Worm (Caenorhabditis elegans) whole organism, young adult: ENCODE data around the gene dpy-26.
"Not testable (repeated sequence)": the region's sequence is repeated elsewhere in the genome, so short reads cannot be mapped to it uniquely, and the experiment has no call there.

Source experiments
- B0261.1 ChIP-seq: sonication (generic microtip); optimal IDR thresholded peaks from 2 replicates; lab custom pipeline; 2016; ENCODE audit warnings: mild to moderate bottlenecking, missing genetic modification characterization, moderate library complexity, missing compliant biosample characterization
- C06A6.2 ChIP-seq: fragments of 200-800 bp; sonication (Bioruptor generic); conservative IDR thresholded peaks from 2 replicates; pipeline ENCODE4 v1.3.6; 2022; ENCODE audit warnings: missing genetic modification characterization, missing compliant biosample characterization
- C17E4.6 ChIP-seq: fragments of 200-800 bp; sonication (Bioruptor generic); IDR thresholded peaks from 2 replicates; pipeline ENCODE4 v1.3.6; 2022; ENCODE audit warnings: missing genetic modification reagents, missing genetic modification characterization, missing compliant biosample characterization
- F10E7.11 ChIP-seq: sonication (generic microtip); optimal IDR thresholded peaks from 2 replicates; lab custom pipeline; 2017; ENCODE audit warnings: mild to moderate bottlenecking, missing genetic modification characterization, moderate library complexity, missing compliant biosample characterization
- F57A8.1 ChIP-seq: fragments of 200-800 bp; sonication (Bioruptor generic); optimal IDR thresholded peaks from 2 replicates; lab custom pipeline; 2018; ENCODE audit warnings: mild to moderate bottlenecking, missing genetic modification characterization, moderate library complexity, missing compliant biosample characterization
- Y79H2A.3 ChIP-seq: fragments of 200-800 bp; sonication (Bioruptor generic); conservative IDR thresholded peaks from 2 replicates; pipeline ENCODE4 v1.3.6; 2022; ENCODE audit warnings: missing genetic modification reagents, missing genetic modification characterization, missing compliant biosample characterization
- ama-1 ChIP-seq, 3 experiments: fragments of 150-350 bp in 1 of 3; sonication (generic microtip) in 2 of 3; optimal IDR thresholded peaks; 2 replicates each; lab custom pipeline; 2014 to 2018; ENCODE audit warnings: missing biosample characterization in 2 of 3, missing genetic modification characterization in 2 of 3, missing genetic modification reagents in 2 of 3
- aptf-3 ChIP-seq: fragments of 200-800 bp; sonication (Bioruptor generic); IDR thresholded peaks from 2 replicates; pipeline ENCODE4 v1.3.6; 2022; ENCODE audit warnings: missing genetic modification characterization, missing compliant biosample characterization
- attf-5 ChIP-seq: fragments of 200-800 bp; sonication (Bioruptor generic); optimal IDR thresholded peaks from 2 replicates; lab custom pipeline; 2018; ENCODE audit warnings: mild to moderate bottlenecking, missing genetic modification characterization, missing compliant biosample characterization
- attf-6 ChIP-seq: fragments of 200-800 bp; sonication (Bioruptor generic); IDR thresholded peaks from 2 replicates; pipeline ENCODE4 v1.3.6; 2022; ENCODE audit warnings: missing genetic modification reagents, missing genetic modification characterization, missing compliant biosample characterization
- egl-18 ChIP-seq: fragments of 200-800 bp; sonication (Bioruptor generic); IDR thresholded peaks from 2 replicates; pipeline ENCODE4 v1.3.6; 2022; ENCODE audit warnings: missing genetic modification reagents, missing genetic modification characterization, missing compliant biosample characterization
- egrh-3 ChIP-seq: fragments of 200-800 bp; sonication (Bioruptor generic); IDR thresholded peaks from 2 replicates; pipeline ENCODE4 v1.3.6; 2022; ENCODE audit warnings: missing genetic modification reagents, missing genetic modification characterization, missing compliant biosample characterization
- hlh-12 ChIP-seq: sonication (generic microtip); optimal IDR thresholded peaks from 2 replicates; lab custom pipeline; 2016; ENCODE audit warnings: missing genetic modification characterization, missing compliant biosample characterization
- hlh-26 ChIP-seq: fragments of 200-800 bp; sonication (Bioruptor generic); conservative IDR thresholded peaks from 2 replicates; pipeline ENCODE4 v1.3.6; 2022; ENCODE audit warnings: missing genetic modification reagents, missing genetic modification characterization, missing compliant biosample characterization
- let-526 ChIP-seq: fragments of 200-800 bp; sonication (Bioruptor generic); IDR thresholded peaks from 2 replicates; pipeline ENCODE4 v1.3.6; 2022; ENCODE audit warnings: missing genetic modification reagents, missing genetic modification characterization, missing compliant biosample characterization
- lin-40 ChIP-seq: sonication (generic microtip); optimal IDR thresholded peaks from 2 replicates; lab custom pipeline; 2016; ENCODE audit warnings: missing genetic modification characterization, mild to moderate bottlenecking, missing compliant biosample characterization, missing genotype, missing genetic modification reagents
- lir-1 ChIP-seq: fragments of 200-800 bp; sonication (Bioruptor generic); conservative IDR thresholded peaks from 2 replicates; pipeline ENCODE4 v1.3.6; 2022; ENCODE audit warnings: missing genetic modification reagents, missing genetic modification characterization, missing compliant biosample characterization
- mcd-1 ChIP-seq: fragments of 200-800 bp; sonication (Bioruptor generic); IDR thresholded peaks from 2 replicates; pipeline ENCODE4 v1.3.6; 2022; ENCODE audit warnings: missing genetic modification reagents, missing genetic modification characterization, missing compliant biosample characterization
- mxl-1 ChIP-seq: sonication (generic microtip); optimal IDR thresholded peaks from 2 replicates; lab custom pipeline; 2016; ENCODE audit warnings: missing genetic modification characterization, missing compliant biosample characterization
- nhr-179 ChIP-seq: sonication (generic microtip); optimal IDR thresholded peaks from 2 replicates; lab custom pipeline; 2016; ENCODE audit warnings: mild to moderate bottlenecking, missing genetic modification characterization, missing compliant biosample characterization
- nhr-27 ChIP-seq: fragments of 200-800 bp; sonication (Bioruptor generic); optimal IDR thresholded peaks from 2 replicates; lab custom pipeline; 2018; ENCODE audit warnings: mild to moderate bottlenecking, missing genetic modification characterization, moderate library complexity, missing compliant biosample characterization
- rec-8 ChIP-seq, 2 experiments: sonication (generic microtip); optimal IDR thresholded peaks; 2 replicates each; lab custom pipeline; 2016; ENCODE audit warnings: mild to moderate bottlenecking in 2 of 2, missing genetic modification characterization in 2 of 2, missing genetic modification reagents in 2 of 2, missing genotype in 2 of 2, missing biosample characterization in 1 of 2, missing compliant biosample characterization in 1 of 2, moderate library complexity in 1 of 2
- rpc-1 ChIP-seq, 2 experiments: fragments of 150-350 bp in 1 of 2; sonication (generic microtip) in 1 of 2; optimal IDR thresholded peaks; 2 replicates each; lab custom pipeline; 2014 to 2018; ENCODE audit warnings: missing biosample characterization in 1 of 2, missing genetic modification characterization in 1 of 2, missing genetic modification reagents in 1 of 2, missing genotype in 1 of 2
- sea-2 ChIP-seq: fragments of 200-800 bp; sonication (Bioruptor generic); IDR thresholded peaks from 2 replicates; pipeline ENCODE4 v1.3.6; 2022; ENCODE audit warnings: missing genetic modification characterization, missing compliant biosample characterization
- snpc-1.3 ChIP-seq: sonication (generic microtip); optimal IDR thresholded peaks from 2 replicates; lab custom pipeline; 2017; ENCODE audit warnings: missing genetic modification characterization, mild to moderate bottlenecking, missing compliant biosample characterization, antibody characterized with exemption, moderate library complexity, missing genotype, missing genetic modification reagents; ENCODE audit not compliant: insufficient read depth
- sptf-2 ChIP-seq: fragments of 200-800 bp; sonication (Bioruptor generic); optimal IDR thresholded peaks from 2 replicates; lab custom pipeline; 2018; ENCODE audit warnings: mild to moderate bottlenecking, missing genetic modification characterization, missing compliant biosample characterization
- tlf-1 ChIP-seq: fragments of 200-800 bp; sonication (Bioruptor generic); optimal IDR thresholded peaks from 2 replicates; lab custom pipeline; 2018; ENCODE audit warnings: mild to moderate bottlenecking, missing genetic modification characterization, missing compliant biosample characterization
- unc-130 ChIP-seq: sonication (generic microtip); optimal IDR thresholded peaks from 2 replicates; lab custom pipeline; 2016; ENCODE audit warnings: missing genetic modification reagents, missing genetic modification characterization, missing compliant biosample characterization
- ztf-26 ChIP-seq: sonication (generic microtip); optimal IDR thresholded peaks from 2 replicates; lab custom pipeline; 2017; ENCODE audit warnings: missing genetic modification characterization, missing compliant biosample characterization
- ztf-6 ChIP-seq: fragments of 200-800 bp; sonication (Bioruptor generic); IDR thresholded peaks from 2 replicates; pipeline ENCODE4 v1.3.6; 2022; ENCODE audit warnings: missing genetic modification reagents, missing genetic modification characterization, missing compliant biosample characterization

The dpy-26 gene

ce11 chrIV:12490491-12490890 lies 39.4 kb upstream of the dpy-26 start, which contains the start of gene him-6 (continued):
- TF ChIP-seq unc-130, result no peak
- no peak for TF ChIP-seq sptf-2

- no peak for TF ChIP-seq egl-18 (GFP tag; lab: Robert Waterston, UW)
- no peak for TF ChIP-seq ama-1 (optimal IDR thresholded peaks at IDR 0.05; lab: Kevin White, UChicago)
- no peak for TF ChIP-seq ama-1 (GFP tag; optimal IDR thresholded peaks at IDR 0.05; lab: Kevin White, UChicago)
- TF ChIP-seq egrh-3, result no peak
- TF ChIP-seq rpc-1 (optimal IDR thresholded peaks at IDR 0.05; lab: Kevin White, UChicago), result no peak
- no peak for TF ChIP-seq rpc-1 (tag; optimal IDR thresholded peaks at IDR 0.05; lab: Kevin White, UChicago)
- TF ChIP-seq mcd-1, result no peak
- TF ChIP-seq Y79H2A.3 (GFP tag; lab: Robert Waterston, UW), result no peak
- TF ChIP-seq F57A8.1 (GFP tag; lab: Kevin White, UChicago), result no peak
- no peak for TF ChIP-seq hlh-26
- TF ChIP-seq hlh-12 (tag; lab: Kevin White, UChicago), result no peak
- no peak for TF ChIP-seq F10E7.11 (tag; lab: Kevin White, UChicago)
- no peak for TF ChIP-seq let-526 (GFP tag; lab: Robert Waterston, UW)
- no peak for TF ChIP-seq B0261.1 (tag; lab: Kevin White, UChicago)
- no peak for TF ChIP-seq C17E4.6 (GFP tag; lab: Robert Waterston, UW)
- TF ChIP-seq attf-6 (GFP tag; lab: Robert Waterston, UW), result no peak
Measured at ce11 chrIV:12487194-12487593, 36.1 kb upstream of the dpy-26 start, which contains the start of gene sru-26. Gene sru-26 (plus strand): TSS chrIV:12487494.

DNA sequence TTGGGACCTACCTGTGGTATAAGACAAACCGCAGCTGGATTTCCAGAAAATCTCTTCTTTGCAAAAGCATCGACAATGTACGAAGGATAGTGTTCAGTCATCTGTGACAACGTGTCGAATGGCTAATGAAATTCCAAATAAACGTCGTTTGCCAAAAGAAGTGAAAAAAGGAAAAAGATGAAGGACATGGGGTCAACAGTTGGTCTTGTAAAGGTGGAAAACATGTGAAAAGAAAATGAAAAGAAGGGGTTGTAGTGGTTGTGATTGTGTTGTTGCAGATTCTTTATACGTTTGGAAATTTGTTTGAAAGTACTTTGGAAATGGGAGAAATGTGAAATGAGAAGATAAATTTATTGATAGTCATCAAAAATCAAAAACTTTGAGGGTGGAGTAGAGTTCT lies 33.3 kb upstream of the dpy-26 start, which contains the start of gene T04A11.4:
Gene T04A11.4 (minus strand): TSS at position 101 of the 400 bp plus-strand sequence.
- TF ChIP-seq tlf-1 (GFP tag; lab: Kevin White, UChicago); sea-2 (GFP tag; lab: Robert Waterston, UW); lin-40 (tag; lab: Kevin White, UChicago): not testable (repeated sequence)

DNA sequence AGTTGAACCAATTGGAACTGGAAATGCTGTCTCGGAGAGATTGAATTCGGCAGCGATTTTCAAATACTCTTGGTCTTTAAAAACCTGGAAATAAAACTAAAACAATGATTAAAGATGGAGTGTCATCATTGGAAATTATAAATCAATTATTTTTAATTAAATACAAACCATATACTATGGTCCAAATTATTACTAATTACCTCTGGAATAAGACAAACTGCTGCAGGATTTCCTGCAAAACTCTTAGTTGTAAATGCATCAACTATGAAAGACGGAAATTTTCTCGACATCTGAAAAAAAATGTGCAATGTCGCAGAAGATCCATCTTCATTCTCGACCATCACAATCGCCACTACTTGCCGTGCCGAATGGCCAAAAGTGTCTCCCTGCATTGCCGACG lies 27.6 kb upstream of the dpy-26 start, which contains the start of gene igdb-1:
Gene igdb-1 (plus strand): TSS at position 301 of the 400 bp plus-strand sequence.
- not testable (repeated sequence) for TF ChIP-seq ztf-26; aptf-3 (GFP tag; lab: Robert Waterston, UW); lin-40 (tag; lab: Kevin White, UChicago)
- TF ChIP-seq, all 124 proteins: peak for 0; not testable (repeated sequence) for 124

- not testable (repeated sequence) for TF ChIP-seq F57A8.1 (GFP tag; lab: Kevin White, UChicago); ztf-6 (GFP tag; lab: Robert Waterston, UW); rec-8 (tag; optimal IDR thresholded peaks at IDR 0.05; lab: Kevin White, UChicago)
Measured at ce11 chrIV:12476942-12477341, 25.8 kb upstream of the dpy-26 start, which contains the start of gene T04A11.1. Gene T04A11.1 (minus strand): TSS chrIV:12477042.

ce11 chrIV:12468359-12468758 lies 17.2 kb upstream of the dpy-26 start, which contains the start of gene igdb-2:
Gene igdb-2 (plus strand): TSS chrIV:12468659.
- no peak for TF ChIP-seq mxl-1 (tag; lab: Kevin White, UChicago)
- TF ChIP-seq attf-5, result no peak
- TF ChIP-seq C06A6.2, result no peak
- no peak for TF ChIP-seq nhr-27 (tag; lab: Kevin White, UChicago)
- no peak for TF ChIP-seq nhr-179 (tag; lab: Kevin White, UChicago)
- no peak for TF ChIP-seq lir-1 (GFP tag; lab: Robert Waterston, UW)
- no peak for TF ChIP-seq snpc-1.3
